Worm (Caenorhabditis elegans) whole organism, L2 larva: ENCODE measurements around the gene B0198.2.

Source experiments
- ZK546.5 ChIP-seq: sonication (generic microtip); optimal IDR thresholded peaks from 2 replicates; lab custom pipeline; 2017; ENCODE audit warnings: missing biosample characterization, missing genetic modification characterization
- ceh-16 ChIP-seq: fragments of 150-350 bp; optimal IDR thresholded peaks from 2 replicates; lab custom pipeline; 2014; ENCODE audit warnings: missing biosample characterization, missing genetic modification characterization
- ztf-11 ChIP-seq: sonication (generic microtip); optimal IDR thresholded peaks from 2 replicates; lab custom pipeline; 2017; ENCODE audit warnings: missing biosample characterization, missing genetic modification characterization

DNA sequence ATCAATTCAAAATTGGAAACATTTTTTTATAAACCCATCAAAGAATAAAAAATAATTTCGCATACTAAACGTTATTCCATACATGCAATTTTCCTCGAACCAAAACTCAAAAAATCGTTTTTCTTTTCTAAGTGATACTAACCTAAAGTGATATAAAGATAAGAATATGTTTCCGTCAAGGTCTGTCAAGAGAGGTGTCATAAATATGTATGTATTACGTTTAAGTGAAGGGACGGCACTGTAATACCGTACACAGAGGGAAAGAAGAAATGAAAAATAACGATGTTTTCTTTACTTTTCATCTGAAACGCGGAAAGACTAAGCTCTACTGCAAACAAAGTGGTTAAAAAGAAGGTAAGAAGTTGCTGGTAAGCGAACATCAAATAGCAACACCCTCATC, 19.1 kb upstream of the B0198.2 start:
- TF ChIP-seq ztf-11 (tag; lab: Kevin White, UChicago) (no peak), ZK546.5 (no peak), ceh-16 (no peak)
